Fruit fly (Drosophila melanogaster) whole organism: ENCODE measurements around the gene CG7551.

Experiments
- CG8478 ChIP-seq: fragments of >200 bp; optimal IDR thresholded peaks from 2 replicates; lab custom pipeline; 2018; ENCODE audit warnings: inconsistent platforms
- Dll ChIP-seq: fragments of >200 bp; optimal IDR thresholded peaks from 2 replicates; lab custom pipeline; 2017
- EcR ChIP-seq, 2 experiments: fragments of >200 bp; optimal IDR thresholded peaks; 2 replicates each; lab custom pipeline; 2017; ENCODE audit warnings: missing biosample characterization in 2 of 2, missing genetic modification characterization in 2 of 2, missing genetic modification reagents in 2 of 2
- pan ChIP-seq: fragments of >200 bp; optimal IDR thresholded peaks from 2 replicates; lab custom pipeline; 2017
- psq ChIP-seq: fragments of >200 bp; optimal IDR thresholded peaks from 2 replicates; lab custom pipeline; 2017
- usp ChIP-seq: fragments of >200 bp; optimal IDR thresholded peaks from 2 replicates; lab custom pipeline; 2017; ENCODE audit warnings: missing biosample characterization, missing genetic modification characterization, mixed read lengths

CG7551 gene

dm6 chr3L:11422338-11422802 lies 35.9 kb upstream of the CG7551 start:
- TF ChIP-seq psq (no peak), EcR (GFP tag; optimal IDR thresholded peaks at IDR 0.05; lab: Kevin White, UChicago) (no peak), CG8478 (lab: Kevin White, UChicago) (no peak), usp (GFP tag; lab: Kevin White, UChicago) (no peak), pan (lab: Kevin White, UChicago) (no peak), Dll (lab: Kevin White, UChicago) (no peak)

- no peak for TF ChIP-seq usp (GFP tag; lab: Kevin White, UChicago)
- TF ChIP-seq CG8478 (lab: Kevin White, UChicago) = no peak
- TF ChIP-seq pan (lab: Kevin White, UChicago) = no peak
- no peak for TF ChIP-seq psq
- TF ChIP-seq EcR (GFP tag; optimal IDR thresholded peaks at IDR 0.05; lab: Kevin White, UChicago) = no peak
Measured at dm6 chr3L:11424858-11425257, 33.4 kb upstream of the CG7551 start, which contains the start of gene CG7560. TSS of gene CG7560 (plus strand) at chr3L:11425158.

- TF ChIP-seq psq = no peak
- no peak for TF ChIP-seq EcR (GFP tag; optimal IDR thresholded peaks at IDR 0.05; lab: Kevin White, UChicago)
- TF ChIP-seq CG8478 (lab: Kevin White, UChicago) = no peak
- no peak for TF ChIP-seq pan (lab: Kevin White, UChicago)
- TF ChIP-seq usp (GFP tag; lab: Kevin White, UChicago) = no peak
- no peak for TF ChIP-seq Dll (lab: Kevin White, UChicago)
Measured at dm6 chr3L:11428390-11428789, 29.9 kb upstream of the CG7551 start.

- TF ChIP-seq psq (no peak), pan (lab: Kevin White, UChicago) (no peak), Dll (lab: Kevin White, UChicago) (no peak), CG8478 (lab: Kevin White, UChicago) (no peak), EcR (GFP tag; optimal IDR thresholded peaks at IDR 0.05; lab: Kevin White, UChicago) (no peak), usp (GFP tag; lab: Kevin White, UChicago) (no peak)
Measured at dm6 chr3L:11429695-11430094, 28.6 kb upstream of the CG7551 start.

- no peak for TF ChIP-seq pan (lab: Kevin White, UChicago)
- no peak for TF ChIP-seq usp (GFP tag; lab: Kevin White, UChicago)
Measured at dm6 chr3L:11431251-11431925, 26.9 kb upstream of the CG7551 start.

dm6 chr3L:11431926-11432323 lies 26.4 kb upstream of the CG7551 start:
- no peak for TF ChIP-seq CG8478 (lab: Kevin White, UChicago)
- TF ChIP-seq pan (lab: Kevin White, UChicago) = no peak
- TF ChIP-seq usp (GFP tag; lab: Kevin White, UChicago) = no peak
- TF ChIP-seq psq = no peak
- no peak for TF ChIP-seq EcR (GFP tag; optimal IDR thresholded peaks at IDR 0.05; lab: Kevin White, UChicago)
- TF ChIP-seq Dll (lab: Kevin White, UChicago) = no peak

- TF ChIP-seq psq (no peak), Dll (lab: Kevin White, UChicago) (no peak), EcR (GFP tag; optimal IDR thresholded peaks at IDR 0.05; lab: Kevin White, UChicago) (no peak), pan (lab: Kevin White, UChicago) (no peak), usp (GFP tag; lab: Kevin White, UChicago) (no peak), CG8478 (lab: Kevin White, UChicago) (no peak)
Measured at dm6 chr3L:11432472-11432871, 25.8 kb upstream of the CG7551 start.

- TF ChIP-seq pan (lab: Kevin White, UChicago) = no peak
- no peak for TF ChIP-seq Dll (lab: Kevin White, UChicago)
- no peak for TF ChIP-seq usp (GFP tag; lab: Kevin White, UChicago)
- no peak for TF ChIP-seq EcR (GFP tag; optimal IDR thresholded peaks at IDR 0.05; lab: Kevin White, UChicago)
- TF ChIP-seq psq = no peak
- no peak for TF ChIP-seq CG8478 (lab: Kevin White, UChicago)
Measured at dm6 chr3L:11433151-11433550, 25.1 kb upstream of the CG7551 start.

dm6 chr3L:11434112-11434511 lies 24.2 kb upstream of the CG7551 start:
- no peak for TF ChIP-seq psq
- no peak for TF ChIP-seq Dll (lab: Kevin White, UChicago)
- TF ChIP-seq CG8478 (lab: Kevin White, UChicago) = no peak
- no peak for TF ChIP-seq usp (GFP tag; lab: Kevin White, UChicago)
- TF ChIP-seq EcR (GFP tag; optimal IDR thresholded peaks at IDR 0.05; lab: Kevin White, UChicago) = no peak
- no peak for TF ChIP-seq pan (lab: Kevin White, UChicago)

- TF ChIP-seq CG8478 (lab: Kevin White, UChicago) = no peak
- TF ChIP-seq psq = no peak
- no peak for TF ChIP-seq Dll (lab: Kevin White, UChicago)
Measured at dm6 chr3L:11435376-11435775, 22.9 kb upstream of the CG7551 start, which contains the start of gene CG6149. TSS of gene CG6149 (minus strand) at chr3L:11435476.

- TF ChIP-seq EcR (GFP tag; optimal IDR thresholded peaks at IDR 0.05; lab: Kevin White, UChicago) (no peak), psq (no peak), CG8478 (lab: Kevin White, UChicago) (no peak), pan (lab: Kevin White, UChicago) (no peak), usp (GFP tag; lab: Kevin White, UChicago) (no peak), Dll (lab: Kevin White, UChicago) (no peak)
Measured at dm6 chr3L:11439570-11439969, 18.7 kb upstream of the CG7551 start.

dm6 chr3L:11440258-11440657 lies 18.0 kb upstream of the CG7551 start:
- TF ChIP-seq CG8478 (lab: Kevin White, UChicago) (no peak), pan (lab: Kevin White, UChicago) (no peak), psq (no peak), Dll (lab: Kevin White, UChicago) (no peak), EcR (GFP tag; optimal IDR thresholded peaks at IDR 0.05; lab: Kevin White, UChicago) (no peak), usp (GFP tag; lab: Kevin White, UChicago) (no peak)
